Fruit fly (Drosophila melanogaster) whole organism, embryonic: ENCODE results near the gene CG9616.

Experiments used
- CG12104 ChIP-seq: fragments of 200-800 bp; sonication (Bioruptor generic); optimal IDR thresholded peaks from 3 replicates; lab custom pipeline; 2016; ENCODE audit warnings: missing biosample characterization, missing genetic modification characterization
- CG13894 ChIP-seq: fragments of 200-800 bp; sonication (Bioruptor generic); optimal IDR thresholded peaks from 3 replicates; lab custom pipeline; 2018; ENCODE audit warnings: missing biosample characterization, mild to moderate bottlenecking, missing genetic modification characterization, moderate library complexity
- CG30431 ChIP-seq: fragments of 200-800 bp; sonication (Bioruptor generic); optimal IDR thresholded peaks from 2 replicates; lab custom pipeline; 2017; ENCODE audit warnings: missing biosample characterization, missing genetic modification characterization
- CG32772 ChIP-seq: fragments of 200-800 bp; sonication (Bioruptor generic); IDR thresholded peaks from 2 replicates; pipeline ENCODE4 v1.3.6; 2022; ENCODE audit warnings: missing biosample characterization, missing genetic modification characterization
- CG5953 ChIP-seq: fragments of 200-800 bp; sonication (Bioruptor generic); IDR thresholded peaks from 2 replicates; pipeline ENCODE4 v1.3.6; 2022; ENCODE audit warnings: missing biosample characterization, missing genetic modification characterization
- CG7357 ChIP-seq: fragments of 200-800 bp; sonication (Bioruptor generic); IDR thresholded peaks from 3 replicates; pipeline ENCODE4 v1.3.6; 2022; ENCODE audit warnings: missing biosample characterization, missing genetic modification characterization
- CG7839 ChIP-seq: fragments of 200-800 bp; sonication (Bioruptor generic); optimal IDR thresholded peaks from 3 replicates; lab custom pipeline; 2018; ENCODE audit warnings: missing biosample characterization, mild to moderate bottlenecking, missing genetic modification characterization, moderate library complexity

dm6 chr3R:14287980-14288379 is 42.7 kb upstream of the CG9616 start:
- TF ChIP-seq CG7839 (tag; lab: Kevin White, UChicago) = no peak
- no peak for TF ChIP-seq CG13894 (tag; lab: Kevin White, UChicago)
- no peak for TF ChIP-seq CG30431 (GFP tag; lab: Kevin White, UChicago)
- TF ChIP-seq CG12104 (GFP tag; lab: Kevin White, UChicago) = no peak
- TF ChIP-seq CG5953 (GFP tag; lab: Robert Waterston, UW) = 0 out of 2 replicates have a peak, but pooled peaks have one; percentile 14
- no peak for TF ChIP-seq CG32772 (GFP tag; lab: Robert Waterston, UW)
- TF ChIP-seq CG7357 = no peak
